Worm (Caenorhabditis elegans) whole organism, early embryonic: Measurements from ENCODE around the gene ZC513.3.

Source experiments
- B0310.2 ChIP-seq: sonication (generic microtip); optimal IDR thresholded peaks from 2 replicates; lab custom pipeline; 2016; ENCODE audit warnings: mild to moderate bottlenecking, missing genetic modification characterization, missing compliant biosample characterization
- F13C5.2 ChIP-seq: sonication (generic microtip); optimal IDR thresholded peaks from 2 replicates; lab custom pipeline; 2017; ENCODE audit warnings: mild to moderate bottlenecking, missing genetic modification characterization, inconsistent platforms, missing compliant biosample characterization
- aly-1 ChIP-seq: sonication (generic microtip); optimal IDR thresholded peaks from 2 replicates; lab custom pipeline; 2016; ENCODE audit warnings: missing genetic modification characterization, missing compliant biosample characterization
- ama-1 ChIP-seq: fragments of 150-350 bp; optimal IDR thresholded peaks from 2 replicates; lab custom pipeline; 2014
- ceh-36 ChIP-seq: sonication (generic microtip); optimal IDR thresholded peaks from 2 replicates; lab custom pipeline; 2016; ENCODE audit warnings: missing genetic modification characterization, inconsistent platforms, missing compliant biosample characterization
- sea-1 ChIP-seq: fragments of 200-800 bp; sonication (Bioruptor generic); conservative IDR thresholded peaks from 2 replicates; pipeline ENCODE4 v1.3.6; 2022; ENCODE audit warnings: missing genetic modification characterization, missing compliant biosample characterization
- tbx-37 ChIP-seq: fragments of 200-800 bp; sonication (Bioruptor generic); conservative IDR thresholded peaks from 2 replicates; pipeline ENCODE4 v1.3.6; 2022; ENCODE audit warnings: missing genetic modification reagents, missing genetic modification characterization, missing compliant biosample characterization

DNA sequence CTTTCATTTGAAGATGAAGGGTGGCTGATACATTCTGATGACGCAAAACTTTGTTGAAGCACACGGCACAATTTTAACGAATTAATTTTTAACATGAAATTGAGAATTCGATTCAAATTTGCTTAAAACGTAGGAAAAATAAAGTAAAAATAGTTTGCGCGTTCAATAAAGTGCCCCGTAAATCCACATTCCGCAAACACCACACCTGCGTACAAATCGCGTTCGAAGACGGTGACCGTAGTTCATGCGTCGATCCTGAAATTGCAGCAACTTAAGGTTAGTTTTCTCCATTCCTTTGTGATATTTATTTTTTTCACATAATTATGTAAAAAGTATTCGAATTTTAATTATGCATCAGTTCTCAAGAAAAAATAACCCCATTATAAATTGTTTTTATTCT is 22.1 kb upstream of the ZC513.3 start, which contains the start of gene F43H9.3:
- TF ChIP-seq ama-1 (no peak), aly-1 (tag; lab: Kevin White, UChicago) (no peak), B0310.2 (tag; lab: Kevin White, UChicago) (no peak), tbx-37 (no peak), sea-1 (GFP tag; lab: Robert Waterston, UW) (no peak), F13C5.2 (no peak), ceh-36 (tag; lab: Kevin White, UChicago) (no peak)
